Worm (Caenorhabditis elegans) whole organism, young adult: ENCODE measurements around the gene aak-1.
A peak's percentile ranks its signal among the peaks of the same experiment; 100 is the strongest.

ENCODE experiments used
- B0019.2 ChIP-seq: fragments of 200-800 bp; sonication (Bioruptor generic); conservative IDR thresholded peaks from 2 replicates; pipeline ENCODE4 v1.3.6; 2022; ENCODE audit warnings: missing genetic modification reagents, missing genetic modification characterization, missing compliant biosample characterization
- C17E4.6 ChIP-seq: fragments of 200-800 bp; sonication (Bioruptor generic); IDR thresholded peaks from 2 replicates; pipeline ENCODE4 v1.3.6; 2022; ENCODE audit warnings: missing genetic modification reagents, missing genetic modification characterization, missing compliant biosample characterization
- F22D6.2 ChIP-seq: sonication (generic microtip); optimal IDR thresholded peaks from 2 replicates; lab custom pipeline; 2016; ENCODE audit warnings: mild to moderate bottlenecking, missing genetic modification characterization, missing compliant biosample characterization
- F33H1.4 ChIP-seq: fragments of 200-800 bp; sonication (Bioruptor generic); IDR thresholded peaks from 2 replicates; pipeline ENCODE4 v1.3.6; 2022; ENCODE audit warnings: missing genetic modification reagents, missing genetic modification characterization, missing compliant biosample characterization
- F39B2.1 ChIP-seq: fragments of 200-800 bp; sonication (Bioruptor generic); IDR thresholded peaks from 2 replicates; pipeline ENCODE4 v1.3.6; 2022; ENCODE audit warnings: missing genetic modification reagents, missing genetic modification characterization, missing compliant biosample characterization
- F52B5.7 ChIP-seq: sonication (generic microtip); optimal IDR thresholded peaks from 2 replicates; lab custom pipeline; 2016; ENCODE audit warnings: mild to moderate bottlenecking, missing genetic modification characterization, missing compliant biosample characterization
- K11D2.4 ChIP-seq: fragments of 200-800 bp; sonication (Bioruptor generic); IDR thresholded peaks from 2 replicates; pipeline ENCODE4 v1.3.6; 2022; ENCODE audit warnings: missing genetic modification reagents, missing genetic modification characterization, missing compliant biosample characterization
- K12H6.12 ChIP-seq: fragments of 200-800 bp; sonication (Bioruptor generic); optimal IDR thresholded peaks from 2 replicates; lab custom pipeline; 2018; ENCODE audit warnings: mild to moderate bottlenecking, missing genetic modification characterization, missing compliant biosample characterization
- Y53F4B.3 ChIP-seq: fragments of 200-800 bp; sonication (Bioruptor generic); IDR thresholded peaks from 2 replicates; pipeline ENCODE4 v1.3.6; 2022; ENCODE audit warnings: missing genetic modification reagents, missing genetic modification characterization, missing compliant biosample characterization
- Y56A3A.18 ChIP-seq: fragments of 200-800 bp; sonication (Bioruptor generic); IDR thresholded peaks from 2 replicates; pipeline ENCODE4 v1.3.6; 2022; ENCODE audit warnings: missing genetic modification reagents, missing genetic modification characterization, missing compliant biosample characterization
- Y67H2A.10 ChIP-seq: fragments of 200-800 bp; sonication (Bioruptor generic); conservative IDR thresholded peaks from 2 replicates; pipeline ENCODE4 v1.3.6; 2022; ENCODE audit warnings: missing genetic modification reagents, missing genetic modification characterization, missing compliant biosample characterization
- ZK185.1 ChIP-seq: sonication (generic microtip); optimal IDR thresholded peaks from 2 replicates; lab custom pipeline; 2016; ENCODE audit warnings: mild to moderate bottlenecking, missing genetic modification characterization, missing compliant biosample characterization; ENCODE audit not compliant: poor library complexity, severe bottlenecking
- athp-1 ChIP-seq: sonication (generic microtip); optimal IDR thresholded peaks from 2 replicates; lab custom pipeline; 2017; ENCODE audit warnings: mild to moderate bottlenecking, missing genetic modification characterization, missing compliant biosample characterization
- attf-3 ChIP-seq: fragments of 200-800 bp; sonication (Bioruptor generic); conservative IDR thresholded peaks from 2 replicates; pipeline ENCODE4 v1.3.6; 2022; ENCODE audit warnings: missing genetic modification reagents, missing genetic modification characterization, missing compliant biosample characterization
- attf-5 ChIP-seq: fragments of 200-800 bp; sonication (Bioruptor generic); optimal IDR thresholded peaks from 2 replicates; lab custom pipeline; 2018; ENCODE audit warnings: mild to moderate bottlenecking, missing genetic modification characterization, missing compliant biosample characterization
- attf-6 ChIP-seq: fragments of 200-800 bp; sonication (Bioruptor generic); IDR thresholded peaks from 2 replicates; pipeline ENCODE4 v1.3.6; 2022; ENCODE audit warnings: missing genetic modification reagents, missing genetic modification characterization, missing compliant biosample characterization
- cebp-1 ChIP-seq, 2 experiments: fragments of 200-800 bp in 1 of 2; sonication (Bioruptor generic) in 1 of 2; sonication (generic microtip) in 1 of 2; IDR thresholded peaks in 1 of 2; optimal IDR thresholded peaks in 1 of 2; 2 replicates each; pipeline versions ENCODE4 v1.3.6 to Lab custom; 2017 to 2022; ENCODE audit warnings: missing compliant biosample characterization in 2 of 2, missing genetic modification characterization in 2 of 2, mild to moderate bottlenecking in 1 of 2, missing genetic modification reagents in 1 of 2, moderate library complexity in 1 of 2
- cebp-2 ChIP-seq: fragments of 200-800 bp; sonication (Bioruptor generic); IDR thresholded peaks from 2 replicates; pipeline ENCODE4 v1.3.6; 2022; ENCODE audit warnings: missing genetic modification characterization, missing compliant biosample characterization
- ceh-100 ChIP-seq: fragments of 200-800 bp; sonication (Bioruptor generic); IDR thresholded peaks from 2 replicates; pipeline ENCODE4 v1.3.6; 2022; ENCODE audit warnings: missing genetic modification reagents, missing genetic modification characterization, missing compliant biosample characterization
- ceh-27 ChIP-seq: fragments of 200-800 bp; sonication (Bioruptor generic); optimal IDR thresholded peaks from 2 replicates; lab custom pipeline; 2018; ENCODE audit warnings: mild to moderate bottlenecking, missing genetic modification characterization, moderate library complexity, missing compliant biosample characterization
- ceh-40 ChIP-seq: fragments of 200-800 bp; sonication (Bioruptor generic); IDR thresholded peaks from 2 replicates; pipeline ENCODE4 v1.3.6; 2022; ENCODE audit warnings: missing genetic modification characterization, missing compliant biosample characterization
- chd-7 ChIP-seq: sonication (generic microtip); optimal IDR thresholded peaks from 2 replicates; lab custom pipeline; 2016; ENCODE audit warnings: mild to moderate bottlenecking, missing genetic modification characterization, moderate library complexity, missing compliant biosample characterization
- dox-1 ChIP-seq: fragments of 200-800 bp; sonication (Bioruptor generic); IDR thresholded peaks from 2 replicates; pipeline ENCODE4 v1.3.6; 2022; ENCODE audit warnings: missing genetic modification reagents, missing genetic modification characterization, missing compliant biosample characterization
- egl-44 ChIP-seq: fragments of 200-800 bp; sonication (Bioruptor generic); IDR thresholded peaks from 2 replicates; pipeline ENCODE4 v1.3.6; 2022; ENCODE audit warnings: missing genetic modification reagents, missing genetic modification characterization, missing compliant biosample characterization
- egrh-3 ChIP-seq: fragments of 200-800 bp; sonication (Bioruptor generic); IDR thresholded peaks from 2 replicates; pipeline ENCODE4 v1.3.6; 2022; ENCODE audit warnings: missing genetic modification reagents, missing genetic modification characterization, missing compliant biosample characterization
- ets-4 ChIP-seq: fragments of 200-800 bp; sonication (Bioruptor generic); optimal IDR thresholded peaks from 2 replicates; lab custom pipeline; 2018; ENCODE audit warnings: mild to moderate bottlenecking, missing genetic modification characterization, missing compliant biosample characterization
- hmg-20 ChIP-seq: fragments of 200-800 bp; sonication (Bioruptor generic); IDR thresholded peaks from 2 replicates; pipeline ENCODE4 v1.3.6; 2022; ENCODE audit warnings: missing genetic modification reagents, missing genetic modification characterization, missing compliant biosample characterization
- let-607 ChIP-seq, 2 experiments: fragments of 200-800 bp in 1 of 2; sonication (Bioruptor generic) in 1 of 2; sonication (generic microtip) in 1 of 2; optimal IDR thresholded peaks; 2 replicates each; lab custom pipeline; 2016 to 2018; ENCODE audit warnings: mild to moderate bottlenecking in 2 of 2, missing compliant biosample characterization in 2 of 2, missing genetic modification characterization in 2 of 2, moderate library complexity in 2 of 2, missing genotype in 1 of 2
- lin-26 ChIP-seq: fragments of 200-800 bp; sonication (Bioruptor generic); IDR thresholded peaks from 2 replicates; pipeline ENCODE4 v1.3.6; 2022; ENCODE audit warnings: missing genetic modification reagents, missing genetic modification characterization, missing compliant biosample characterization
- lin-40 ChIP-seq: sonication (generic microtip); optimal IDR thresholded peaks from 2 replicates; lab custom pipeline; 2016; ENCODE audit warnings: missing genetic modification characterization, mild to moderate bottlenecking, missing compliant biosample characterization, missing genotype, missing genetic modification reagents
- lin-54 ChIP-seq: fragments of 200-800 bp; sonication (Bioruptor generic); optimal IDR thresholded peaks from 2 replicates; lab custom pipeline; 2018; ENCODE audit warnings: mild to moderate bottlenecking, missing genetic modification characterization, missing compliant biosample characterization
- lsl-1 ChIP-seq: fragments of 200-800 bp; sonication (Bioruptor generic); optimal IDR thresholded peaks from 2 replicates; lab custom pipeline; 2018; ENCODE audit warnings: mild to moderate bottlenecking, missing genetic modification characterization, moderate library complexity, missing compliant biosample characterization
- madf-10 ChIP-seq: sonication (generic microtip); optimal IDR thresholded peaks from 2 replicates; lab custom pipeline; 2016; ENCODE audit warnings: mild to moderate bottlenecking, missing genetic modification characterization, missing compliant biosample characterization
- madf-3 ChIP-seq: fragments of 200-800 bp; sonication (Bioruptor generic); IDR thresholded peaks from 2 replicates; pipeline ENCODE4 v1.3.6; 2022; ENCODE audit warnings: missing genetic modification reagents, missing genetic modification characterization, missing compliant biosample characterization
- nfya-1 ChIP-seq: sonication (generic microtip); optimal IDR thresholded peaks from 2 replicates; lab custom pipeline; 2017; ENCODE audit warnings: antibody characterized with exemption, missing compliant biosample characterization, missing genetic modification characterization, borderline replicate concordance; ENCODE audit not compliant: insufficient read depth
- nfyb-1 ChIP-seq: fragments of 200-800 bp; sonication (Bioruptor generic); IDR thresholded peaks from 2 replicates; pipeline ENCODE4 v1.3.6; 2022; ENCODE audit warnings: missing genetic modification reagents, missing genetic modification characterization, missing compliant biosample characterization
- nhr-90 ChIP-seq: sonication (generic microtip); optimal IDR thresholded peaks from 2 replicates; lab custom pipeline; 2016; ENCODE audit warnings: missing genotype, mild to moderate bottlenecking, missing genetic modification characterization, missing compliant biosample characterization
- rec-8 ChIP-seq, 2 experiments: sonication (generic microtip); optimal IDR thresholded peaks; 2 replicates each; lab custom pipeline; 2016; ENCODE audit warnings: mild to moderate bottlenecking in 2 of 2, missing genetic modification characterization in 2 of 2, missing genetic modification reagents in 2 of 2, missing genotype in 2 of 2, missing biosample characterization in 1 of 2, missing compliant biosample characterization in 1 of 2, moderate library complexity in 1 of 2
- tbp1 ChIP-seq: fragments of 200-800 bp; sonication (Bioruptor generic); optimal IDR thresholded peaks from 2 replicates; lab custom pipeline; 2018; ENCODE audit warnings: mild to moderate bottlenecking, missing genetic modification characterization, missing compliant biosample characterization
- tbx-9 ChIP-seq: sonication (generic microtip); optimal IDR thresholded peaks from 2 replicates; lab custom pipeline; 2016; ENCODE audit warnings: borderline replicate concordance, missing genetic modification characterization, inconsistent platforms, missing compliant biosample characterization
- tlf-1 ChIP-seq: fragments of 200-800 bp; sonication (Bioruptor generic); optimal IDR thresholded peaks from 2 replicates; lab custom pipeline; 2018; ENCODE audit warnings: mild to moderate bottlenecking, missing genetic modification characterization, missing compliant biosample characterization
- unc-62 ChIP-seq: fragments of 150-350 bp; optimal IDR thresholded peaks from 2 replicates; lab custom pipeline; 2014; ENCODE audit warnings: missing biosample characterization, missing genetic modification reagents, missing genetic modification characterization
- zfh-2 ChIP-seq: fragments of 200-800 bp; sonication (Bioruptor generic); conservative IDR thresholded peaks from 2 replicates; pipeline ENCODE4 v1.3.6; 2022; ENCODE audit warnings: missing genetic modification reagents, missing genetic modification characterization, missing compliant biosample characterization
- zim-3 ChIP-seq: sonication (generic microtip); optimal IDR thresholded peaks from 2 replicates; lab custom pipeline; 2017; ENCODE audit warnings: mild to moderate bottlenecking, missing genetic modification characterization, moderate library complexity, missing compliant biosample characterization
- ztf-22 ChIP-seq: fragments of 200-800 bp; sonication (Bioruptor generic); optimal IDR thresholded peaks from 2 replicates; lab custom pipeline; 2018; ENCODE audit warnings: mild to moderate bottlenecking, missing genetic modification characterization, moderate library complexity, missing compliant biosample characterization
- ztf-26 ChIP-seq: sonication (generic microtip); optimal IDR thresholded peaks from 2 replicates; lab custom pipeline; 2017; ENCODE audit warnings: missing genetic modification characterization, missing compliant biosample characterization
- ztf-6 ChIP-seq: fragments of 200-800 bp; sonication (Bioruptor generic); IDR thresholded peaks from 2 replicates; pipeline ENCODE4 v1.3.6; 2022; ENCODE audit warnings: missing genetic modification reagents, missing genetic modification characterization, missing compliant biosample characterization

aak-1 gene

ce11 chrIII:8797211-8797733, 36.4 kb upstream of the aak-1 start (continued):
- TF ChIP-seq hmg-20: 0 out of 2 replicates have a peak, but pooled peaks have one; percentile 8
- peak; percentile 9 for TF ChIP-seq tlf-1 (GFP tag; lab: Kevin White, UChicago)
- 0 out of 2 replicates have a peak, but pooled peaks have one; percentile 6 for TF ChIP-seq F33H1.4 (GFP tag; lab: Robert Waterston, UW)
- TF ChIP-seq nhr-90 (tag; lab: Kevin White, UChicago): peak; percentile 57
- peak; percentile 87 for TF ChIP-seq dox-1 (GFP tag; lab: Robert Waterston, UW)
- peak; percentile 9 to 78 for TF ChIP-seq let-607 (tag; optimal IDR thresholded peaks at IDR 0.05; lab: Kevin White, UChicago)
- TF ChIP-seq chd-7 (tag; lab: Kevin White, UChicago): peak; percentile 71
- peak; percentile 74 for TF ChIP-seq unc-62 (GFP tag; lab: Kevin White, UChicago)
- TF ChIP-seq tbx-9 (tag; lab: Kevin White, UChicago): no peak
- TF ChIP-seq ztf-6: no peak
- peak; percentile 25; the same call in 1 of the 2 replicates for TF ChIP-seq egrh-3 (GFP tag; lab: Robert Waterston, UW)
- no peak for TF ChIP-seq B0019.2
- no peak for TF ChIP-seq Y56A3A.18
- TF ChIP-seq K11D2.4 (GFP tag; lab: Robert Waterston, UW): peak; percentile 74
- no peak for TF ChIP-seq Y67H2A.10 (GFP tag; lab: Robert Waterston, UW)
- TF ChIP-seq K12H6.12: peak; percentile 81
- no peak for TF ChIP-seq Y53F4B.3 (GFP tag; lab: Robert Waterston, UW)
- no peak for TF ChIP-seq nfya-1
- TF ChIP-seq egl-44 (GFP tag; lab: Robert Waterston, UW): peak; percentile 67; the same call in 1 of the 2 replicates
- TF ChIP-seq ceh-27 (GFP tag; lab: Kevin White, UChicago): peak; percentile 23
- peak; percentile 20 for TF ChIP-seq lin-54 (GFP tag; lab: Kevin White, UChicago)
- no peak for TF ChIP-seq F39B2.1 (GFP tag; lab: Robert Waterston, UW)
- peak; percentile 29 for TF ChIP-seq F22D6.2 (tag; lab: Kevin White, UChicago)
- no peak for TF ChIP-seq attf-6 (GFP tag; lab: Robert Waterston, UW)
- TF ChIP-seq ets-4 (GFP tag; lab: Kevin White, UChicago): peak; percentile 80
- no peak for TF ChIP-seq cebp-2
- TF ChIP-seq tbp1 (GFP tag; lab: Kevin White, UChicago): peak; percentile 46
- TF ChIP-seq ztf-22: peak; percentile 81
- peak; percentile 89 for TF ChIP-seq attf-5 (GFP tag; lab: Kevin White, UChicago)
- no peak; the same call in 1 of the 2 replicates for TF ChIP-seq attf-3 (GFP tag; lab: Robert Waterston, UW)
- peak; percentile 16 for TF ChIP-seq F52B5.7
- peak; percentile 84 for TF ChIP-seq ZK185.1 (tag; lab: Kevin White, UChicago)
- no peak for TF ChIP-seq C17E4.6 (GFP tag; lab: Robert Waterston, UW)
- TF ChIP-seq nfyb-1 (GFP tag; lab: Robert Waterston, UW): 0 out of 2 replicates have a peak, but pooled peaks have one; percentile 68
- TF ChIP-seq lin-40 (tag; lab: Kevin White, UChicago): peak; percentile 91
- TF ChIP-seq zfh-2 (GFP tag; lab: Robert Waterston, UW): peak; percentile 75
- peak; percentile 77 for TF ChIP-seq ztf-26 (tag; lab: Kevin White, UChicago)
- no peak for TF ChIP-seq zim-3 (tag; lab: Kevin White, UChicago)
- TF ChIP-seq athp-1 (tag; lab: Kevin White, UChicago): no peak
- TF ChIP-seq ceh-40 (GFP tag; lab: Robert Waterston, UW): no peak
- no peak for TF ChIP-seq rec-8 (tag; optimal IDR thresholded peaks at IDR 0.05; lab: Kevin White, UChicago)
- TF ChIP-seq lsl-1 (GFP tag; lab: Kevin White, UChicago): peak; percentile 9
- TF ChIP-seq madf-10 (tag; lab: Kevin White, UChicago): peak; percentile 82
- no peak for TF ChIP-seq ceh-100 (GFP tag; lab: Robert Waterston, UW)
- TF ChIP-seq madf-3: no peak
- TF ChIP-seq cebp-1 (GFP tag; IDR thresholded peaks at IDR 0.05; lab: Robert Waterston, UW): peak; percentile 55
- peak; percentile 81 for TF ChIP-seq cebp-1 (tag; optimal IDR thresholded peaks at IDR 0.05; lab: Kevin White, UChicago)
- TF ChIP-seq lin-26 (GFP tag; lab: Robert Waterston, UW): peak; percentile 69; the same call in 1 of the 2 replicates
